Worm (Caenorhabditis elegans): Measurements from ENCODE around the gene abf-4.
A peak's percentile ranks its signal among the peaks of the same experiment; 100 is the strongest.
"Not testable (repeated sequence)": the region's sequence is repeated elsewhere in the genome, so short reads cannot be mapped to it uniquely, and the experiment has no call there.

abf-4 gene

ce11 chrV:20568995-20569394, 10.8 kb upstream of the abf-4 start, which contains the start of gene F26F2.4:
Gene F26F2.4, plus strand, starts transcription at chrV:20569295.
- not testable (repeated sequence) for TF ChIP-seq F44E2.7 (GFP tag; IDR thresholded peaks at IDR 0.05); ZK546.5 (tag; optimal IDR thresholded peaks at IDR 0.05); nhr-77 (tag; optimal IDR thresholded peaks at IDR 0.05)

ce11 chrV:20566454-20566853, 8.3 kb upstream of the abf-4 start, which contains the start of gene F26F2.3:
Gene F26F2.3, minus strand, starts transcription at chrV:20566554.
- no peak for TF ChIP-seq fos-1 (tag; optimal IDR thresholded peaks at IDR 0.05)

ce11 chrV:20564054-20564453, 5.9 kb upstream of the abf-4 start, which contains the start of gene F26F2.13:
Gene F26F2.13, plus strand, starts transcription at chrV:20564354.
- TF ChIP-seq mdt-29 (GFP tag; IDR thresholded peaks at IDR 0.05); mes-2 (tag; optimal IDR thresholded peaks at IDR 0.05; ENCODE audit: poor library complexity, severe bottlenecking); spr-3 (GFP tag; optimal IDR thresholded peaks at IDR 0.05): not testable (repeated sequence)

ce11 chrV:20561795-20562194, 3.6 kb upstream of the abf-4 start, which contains the start of gene F26F2.1:
Gene F26F2.1, minus strand, starts transcription at chrV:20561895.
- TF ChIP-seq snpc-1.2 (GFP tag; IDR thresholded peaks at IDR 0.05) (no peak), D1046.2 (GFP tag; IDR thresholded peaks at IDR 0.05) (no peak), R02D3.7 (tag; optimal IDR thresholded peaks at IDR 0.05) (no peak), duxl-1 (tag; optimal IDR thresholded peaks at IDR 0.05; ENCODE audit: poor library complexity) (no peak)

- TF ChIP-seq unc-62 (GFP tag; optimal IDR thresholded peaks at IDR 0.05 in 1 of 2) (peak in 1 of 2 experiments; percentile 37), unc-62 (tag; optimal IDR thresholded peaks at IDR 0.05) (no peak), rbr-2 (tag; optimal IDR thresholded peaks at IDR 0.05) (no peak), ZK337.2 (GFP tag; IDR thresholded peaks at IDR 0.05) (no peak), dmd-6 (GFP tag; IDR thresholded peaks at IDR 0.05) (peak; percentile 66), Y48G9A.11 (GFP tag; IDR thresholded peaks at IDR 0.05) (no peak)
Observed at ce11 chrV:20556260-20556659, 1.9 kb downstream of the abf-4 start, which contains the start of gene Y38H6C.23. Gene Y38H6C.23, minus strand, starts transcription at chrV:20556360.

- TF ChIP-seq lir-3 (tag; optimal IDR thresholded peaks at IDR 0.05) = no peak
- peak; percentile 61 for TF ChIP-seq dmd-6 (GFP tag; IDR thresholded peaks at IDR 0.05)
Observed at ce11 chrV:20555120-20555519, 3.0 kb downstream of the abf-4 start, which contains the start of gene Y38H6C.21. Gene Y38H6C.21, minus strand, starts transcription at chrV:20555267.

- no peak for TF ChIP-seq nhr-48 (tag; optimal IDR thresholded peaks at IDR 0.05)
- TF ChIP-seq nhr-111 (GFP tag; optimal IDR thresholded peaks at IDR 0.05) = no peak
- TF ChIP-seq D1046.2 (GFP tag; IDR thresholded peaks at IDR 0.05) = no peak
- TF ChIP-seq php-3 (GFP tag; IDR thresholded peaks at IDR 0.05) = no peak
- no peak for TF ChIP-seq aly-2 (tag; optimal IDR thresholded peaks at IDR 0.05)
- TF ChIP-seq ceh-32 (tag; optimal IDR thresholded peaks at IDR 0.05; ENCODE audit: poor library complexity) = no peak
- no peak for TF ChIP-seq ZK546.5 (tag; optimal IDR thresholded peaks at IDR 0.05)
- no peak for TF ChIP-seq F26F4.8 (GFP tag; conservative IDR thresholded peaks at IDR 0.05)
Observed at ce11 chrV:20552971-20553370, 5.2 kb downstream of the abf-4 start, which contains the start of gene vmo-1. Gene vmo-1, minus strand, starts transcription at chrV:20553071.

ce11 chrV:20551096-20551495, 7.1 kb downstream of the abf-4 start, which contains the start of gene Y38H6C.20:
Gene Y38H6C.20, minus strand, starts transcription at chrV:20551196.
- TF ChIP-seq lin-15B (tag; optimal IDR thresholded peaks at IDR 0.05) (no peak), unc-62 (GFP tag; optimal IDR thresholded peaks at IDR 0.05 in 1 of 2) (peak in 1 of 2 experiments; percentile 18), unc-62 (tag; optimal IDR thresholded peaks at IDR 0.05) (no peak), zfp-3 (GFP tag; conservative IDR thresholded peaks at IDR 0.05) (no peak), nhr-6 (tag; optimal IDR thresholded peaks at IDR 0.05) (no peak), zag-1 (tag; optimal IDR thresholded peaks at IDR 0.05) (no peak), F10B5.3 (tag; optimal IDR thresholded peaks at IDR 0.05) (no peak), jun-1 (tag; optimal IDR thresholded peaks at IDR 0.05) (no peak)
